Worm (Caenorhabditis elegans): ENCODE data around the gene str-14.

The str-14 gene

DNA sequence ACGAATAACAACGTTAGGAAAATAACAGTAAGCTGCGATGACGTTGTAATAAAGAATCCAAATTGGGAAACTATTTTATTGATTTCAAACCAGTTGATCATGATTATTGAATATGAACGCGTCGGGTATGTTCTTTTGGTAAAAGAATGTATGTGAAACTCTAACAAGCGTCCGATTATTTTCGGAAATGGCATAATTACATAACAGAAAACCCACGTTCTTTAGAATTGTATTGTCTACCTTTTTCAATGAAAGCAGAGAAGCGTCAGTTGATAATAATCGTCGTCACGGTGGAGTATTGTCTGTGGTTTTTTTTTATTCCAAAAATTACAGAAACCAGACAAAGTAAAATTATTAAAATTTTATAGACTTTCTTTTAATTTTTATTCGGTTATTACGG is at the start of gene str-14:
TSS of gene str-14 (minus strand) at position 101 of the 400 bp plus-strand sequence.
- TF ChIP-seq dao-5 (tag; optimal IDR thresholded peaks at IDR 0.05): no peak
- no peak for TF ChIP-seq W03F9.2 (tag; optimal IDR thresholded peaks at IDR 0.05)
- TF ChIP-seq him-1 (tag; optimal IDR thresholded peaks at IDR 0.05): no peak

DNA sequence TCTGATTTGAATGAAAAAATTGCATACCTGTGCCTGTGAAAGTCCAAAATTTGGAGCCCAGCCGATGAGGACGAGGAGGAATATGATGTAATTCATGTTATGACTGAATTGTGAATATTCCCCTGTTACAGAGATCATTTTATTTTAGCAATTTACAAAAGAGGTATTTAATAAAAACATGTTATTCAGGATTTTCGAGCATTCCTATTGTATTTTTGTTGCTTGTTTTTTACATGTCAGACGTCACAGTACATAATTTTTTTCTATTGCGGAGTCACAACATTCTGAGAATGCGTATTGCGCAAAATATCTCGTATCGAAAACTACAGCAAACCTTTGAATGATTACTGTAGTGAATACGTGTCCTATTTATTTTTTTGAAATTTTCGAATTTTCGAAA is 48.2 kb upstream of the str-14 start, which contains the start of gene F36D3.14:
TSS of gene F36D3.14 (minus strand) at position 101 of the 400 bp plus-strand sequence.
- TF ChIP-seq him-1 (tag; optimal IDR thresholded peaks at IDR 0.05) (no peak), W03F9.2 (tag; optimal IDR thresholded peaks at IDR 0.05) (no peak), dao-5 (tag; optimal IDR thresholded peaks at IDR 0.05) (no peak)

DNA sequence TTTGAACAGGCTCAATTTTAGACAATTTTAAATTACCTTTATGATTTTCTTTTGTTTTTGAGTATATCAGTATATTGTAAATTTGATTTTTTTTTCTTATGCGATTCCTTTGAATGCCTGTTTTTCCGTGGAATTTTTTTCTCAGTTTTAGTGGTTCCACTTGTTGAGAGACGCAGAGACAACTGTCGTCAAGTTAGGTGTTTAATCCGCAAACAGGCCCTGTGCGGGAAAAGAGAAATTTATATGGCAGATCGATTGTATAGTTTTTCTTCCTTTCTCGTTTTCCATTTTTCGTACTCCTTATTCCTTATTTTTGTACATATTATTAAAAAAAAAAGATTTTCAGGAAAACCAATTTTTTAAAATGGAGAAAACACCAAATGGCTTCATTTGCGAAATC is 44.0 kb upstream of the str-14 start, which contains the start of gene F36D3.1:
TSS of gene F36D3.1 (plus strand) at position 347 of the 400 bp plus-strand sequence.
- TF ChIP-seq W03F9.2 (tag; optimal IDR thresholded peaks at IDR 0.05) (no peak), dao-5 (tag; optimal IDR thresholded peaks at IDR 0.05) (no peak), him-1 (tag; optimal IDR thresholded peaks at IDR 0.05) (no peak)

DNA sequence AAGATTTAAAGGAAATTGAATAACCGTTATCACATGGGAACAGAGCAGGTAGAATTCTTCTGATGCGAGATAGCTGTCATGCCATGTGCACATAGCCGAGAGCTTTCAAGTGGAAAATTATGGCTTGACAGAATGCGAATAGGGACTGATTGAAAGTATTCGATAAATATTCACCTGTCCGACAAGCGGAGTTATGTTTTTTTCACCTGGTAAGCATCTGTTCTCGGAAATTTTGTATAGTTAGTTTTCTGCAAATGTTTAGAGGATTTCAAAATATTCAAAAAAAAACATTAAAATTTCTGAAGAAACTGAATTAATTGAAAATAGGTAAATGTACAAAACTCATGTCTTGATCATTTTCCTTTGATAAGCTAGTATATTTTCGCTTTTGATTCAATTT is 42.5 kb upstream of the str-14 start, which contains the start of gene srh-136:
TSS of gene srh-136 (minus strand) at position 93 of the 400 bp plus-strand sequence.
- TF ChIP-seq dao-5 (tag; optimal IDR thresholded peaks at IDR 0.05) (no peak), W03F9.2 (tag; optimal IDR thresholded peaks at IDR 0.05) (no peak), him-1 (tag; optimal IDR thresholded peaks at IDR 0.05) (no peak)

DNA sequence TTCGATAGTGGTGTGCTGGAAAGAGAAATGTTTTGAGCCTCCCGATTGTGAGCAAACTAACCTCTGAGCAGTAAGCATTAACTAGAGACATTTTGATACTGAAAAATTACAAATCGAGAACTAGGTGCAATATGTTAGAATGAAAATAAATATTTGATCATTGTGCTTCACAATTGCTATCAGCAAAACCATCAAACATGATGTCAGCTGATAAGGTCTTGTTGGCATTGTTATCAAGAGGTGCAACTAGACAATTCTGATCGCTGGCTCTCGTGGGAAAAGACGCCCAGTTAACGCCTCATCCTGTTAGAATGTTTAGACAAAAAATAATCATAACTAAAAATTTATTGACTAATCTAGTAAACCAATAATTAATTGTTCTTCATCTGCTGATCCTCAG is 39.4 kb upstream of the str-14 start, which contains the start of gene comt-2:
TSS of gene comt-2 (minus strand) at position 131 of the 400 bp plus-strand sequence.
- TF ChIP-seq dao-5 (tag; optimal IDR thresholded peaks at IDR 0.05): no peak
- TF ChIP-seq him-1 (tag; optimal IDR thresholded peaks at IDR 0.05): no peak
- TF ChIP-seq W03F9.2 (tag; optimal IDR thresholded peaks at IDR 0.05): no peak

DNA sequence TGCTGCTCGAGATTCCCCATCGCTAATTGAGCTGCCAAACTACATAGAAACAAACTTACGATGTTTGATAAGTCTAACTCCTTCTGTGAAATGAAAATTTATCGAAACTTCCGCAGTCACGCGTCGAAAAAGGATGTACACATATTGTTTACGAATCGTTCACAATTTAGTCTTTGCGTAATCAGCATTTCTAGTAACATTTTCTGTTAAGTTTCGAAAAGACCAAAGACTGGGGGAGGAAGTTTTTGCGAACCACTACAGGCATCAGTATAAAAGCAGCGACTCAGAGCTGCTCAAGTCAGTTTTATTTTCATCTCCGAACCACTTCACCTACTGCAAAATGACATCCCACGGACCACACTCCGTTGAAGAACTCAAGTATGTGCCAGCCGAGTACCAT is 33.2 kb upstream of the str-14 start, which contains the start of gene sqst-4:
TSS of gene sqst-4 (plus strand) at position 301 of the 400 bp plus-strand sequence.
- TF ChIP-seq him-1 (tag; optimal IDR thresholded peaks at IDR 0.05) (no peak), dao-5 (tag; optimal IDR thresholded peaks at IDR 0.05) (no peak), W03F9.2 (tag; optimal IDR thresholded peaks at IDR 0.05) (no peak)

DNA sequence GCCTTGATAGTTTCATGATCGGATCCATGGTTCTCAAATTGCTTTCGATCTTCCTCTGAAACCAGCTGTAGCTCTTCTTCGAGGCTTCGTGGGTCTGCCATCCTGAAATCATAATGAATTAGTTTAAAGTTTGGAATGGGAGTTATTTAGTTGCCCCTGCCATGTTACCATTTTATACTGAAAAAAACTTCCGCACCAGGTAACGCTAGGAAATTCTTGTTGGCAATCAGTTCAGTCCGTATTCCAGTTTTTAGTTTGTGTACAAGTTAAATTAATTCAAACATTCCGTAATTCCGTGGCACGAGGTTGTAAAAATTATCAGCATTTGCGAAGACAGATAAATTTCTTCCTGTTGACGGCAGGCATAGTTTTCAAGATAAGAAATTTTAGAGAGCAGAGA is 32.5 kb upstream of the str-14 start, which contains the start of gene Y32B12A.5:
TSS of gene Y32B12A.5 (minus strand) at position 101 of the 400 bp plus-strand sequence.
- no peak for TF ChIP-seq him-1 (tag; optimal IDR thresholded peaks at IDR 0.05)
- TF ChIP-seq W03F9.2 (tag; optimal IDR thresholded peaks at IDR 0.05): no peak
- no peak for TF ChIP-seq dao-5 (tag; optimal IDR thresholded peaks at IDR 0.05)

DNA sequence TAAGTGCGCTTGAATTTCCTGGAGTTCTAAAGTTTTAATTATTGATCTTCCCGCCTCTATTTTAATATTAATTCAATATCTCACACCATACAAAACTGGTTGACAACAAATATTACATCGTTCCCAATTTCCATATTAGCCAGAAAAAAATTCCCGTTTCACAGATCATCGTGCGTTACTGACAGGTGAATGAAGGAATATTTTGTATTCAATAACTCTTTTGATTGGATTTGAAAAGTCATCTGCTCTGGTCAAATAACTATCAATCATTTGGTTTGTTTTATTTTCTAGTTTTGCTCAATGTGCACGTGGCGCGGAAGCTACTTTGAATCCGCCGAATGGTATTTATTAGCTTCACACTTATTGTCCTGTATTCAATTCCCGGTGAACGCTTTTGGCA is 28.7 kb upstream of the str-14 start, which contains the start of gene srh-139:
TSS of gene srh-139 (plus strand) at position 301 of the 400 bp plus-strand sequence.
- TF ChIP-seq him-1 (tag; optimal IDR thresholded peaks at IDR 0.05) (no peak), W03F9.2 (tag; optimal IDR thresholded peaks at IDR 0.05) (no peak), dao-5 (tag; optimal IDR thresholded peaks at IDR 0.05) (no peak)

DNA sequence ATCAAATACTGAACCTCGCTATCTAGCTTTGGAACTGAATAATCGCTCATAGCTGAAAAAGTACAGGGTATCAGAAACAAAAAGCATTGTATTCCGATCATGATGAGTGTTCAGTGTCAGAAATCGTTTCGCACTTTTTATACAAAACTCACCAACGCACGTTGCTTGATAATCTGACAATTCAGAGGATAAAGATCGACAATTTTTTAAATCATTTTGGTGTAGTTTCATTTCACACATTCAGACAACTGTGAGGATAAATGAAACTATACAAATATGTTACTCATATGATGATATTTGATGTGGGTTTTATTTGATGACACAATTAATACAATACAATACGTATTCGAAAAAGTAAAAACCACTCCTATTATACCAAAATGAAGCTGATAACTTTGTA is 28.1 kb upstream of the str-14 start, which contains the start of gene F57E7.2:
TSS of gene F57E7.2 (minus strand) at position 101 of the 400 bp plus-strand sequence.
- no peak for TF ChIP-seq dao-5 (tag; optimal IDR thresholded peaks at IDR 0.05)
- no peak for TF ChIP-seq W03F9.2 (tag; optimal IDR thresholded peaks at IDR 0.05)

DNA sequence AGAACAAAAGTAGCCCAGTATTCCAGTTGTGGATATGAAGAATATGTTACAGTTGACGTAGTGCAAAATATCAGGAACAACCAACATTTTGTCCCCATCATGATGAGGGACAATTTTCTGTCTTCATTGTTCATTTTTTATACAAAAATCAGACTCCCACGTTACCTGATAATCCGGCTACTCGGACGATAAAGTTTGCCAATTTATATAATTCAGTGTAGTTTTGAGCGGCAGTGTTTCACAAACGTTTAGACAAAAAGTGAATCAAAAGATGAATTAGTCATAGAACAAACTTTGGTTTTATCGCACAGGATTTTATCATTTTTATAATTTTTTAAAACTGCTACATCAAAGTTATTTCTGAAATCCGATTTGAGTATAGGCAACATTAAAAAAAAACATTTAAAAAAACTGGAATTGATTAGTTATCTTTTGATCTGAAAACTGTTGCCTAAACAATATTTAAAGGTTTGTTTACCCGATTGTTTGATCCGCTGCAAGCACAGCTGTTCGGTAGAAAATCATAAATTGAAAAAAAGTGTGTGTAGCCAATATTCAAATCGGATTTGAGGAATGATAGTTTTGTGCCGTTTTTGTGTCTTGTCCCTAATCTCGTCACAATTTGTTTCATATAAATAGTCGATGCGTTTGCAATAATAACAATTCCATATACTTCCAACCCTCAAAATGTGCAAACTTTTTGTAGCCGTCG is 26.1 kb upstream of the str-14 start, which contains the start of the genes F57E7.4 and spig-6:
TSS of gene F57E7.4 (minus strand) at position 101 of the 712 bp plus-strand sequence.
TSS of gene spig-6 (plus strand) at position 662 of the 712 bp plus-strand sequence.
- no peak for TF ChIP-seq dao-5 (tag; optimal IDR thresholded peaks at IDR 0.05)
- TF ChIP-seq W03F9.2 (tag; optimal IDR thresholded peaks at IDR 0.05): no peak
- TF ChIP-seq him-1 (tag; optimal IDR thresholded peaks at IDR 0.05): no peak

DNA sequence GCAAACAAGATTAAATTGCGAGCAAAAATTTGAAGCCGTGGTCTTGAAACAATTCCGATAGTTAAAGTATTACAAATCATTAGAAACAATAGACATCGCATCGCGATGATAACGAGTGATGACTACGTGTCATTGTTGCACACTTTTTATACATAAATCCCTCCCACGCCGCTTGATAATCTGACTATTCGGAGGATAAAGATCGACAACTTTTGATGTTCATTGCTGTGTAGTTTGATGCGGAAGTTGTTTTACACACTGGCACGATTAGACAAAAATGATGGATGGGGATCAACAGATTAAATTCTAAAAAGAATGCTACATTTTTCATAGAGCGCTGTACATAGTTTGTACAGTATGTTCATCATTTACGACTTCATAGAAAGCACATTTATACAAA is 24.3 kb upstream of the str-14 start, which contains the start of gene T08G3.11:
TSS of gene T08G3.11 (minus strand) at position 101 of the 400 bp plus-strand sequence.
- TF ChIP-seq dao-5 (tag; optimal IDR thresholded peaks at IDR 0.05) (no peak), W03F9.2 (tag; optimal IDR thresholded peaks at IDR 0.05) (no peak), him-1 (tag; optimal IDR thresholded peaks at IDR 0.05) (no peak)

DNA sequence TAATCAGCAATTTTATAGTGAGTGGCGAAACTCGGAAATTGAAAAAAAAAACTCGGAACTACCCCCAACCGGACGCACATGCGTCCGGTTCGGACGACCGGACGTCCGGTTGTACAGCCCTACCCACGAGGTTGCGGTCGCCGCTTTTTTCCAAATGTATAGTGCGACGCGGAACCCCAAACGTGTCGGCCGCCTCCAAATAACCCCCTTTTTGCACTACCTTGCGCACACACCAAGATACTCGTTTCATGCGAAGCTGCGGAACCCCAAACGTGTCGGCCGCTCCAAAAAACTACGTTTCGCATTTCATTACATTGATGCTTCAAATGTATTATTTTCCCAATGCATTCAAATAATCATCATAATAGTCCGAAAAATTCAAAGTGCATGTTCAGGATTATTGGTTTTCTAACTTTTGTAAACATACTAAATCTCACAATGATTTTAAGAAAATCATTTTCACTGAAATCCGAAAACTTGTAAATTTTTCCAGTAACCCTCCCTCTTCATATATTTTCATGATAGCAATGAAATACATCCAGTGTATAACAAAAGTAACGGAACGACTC is 17.1 kb upstream of the str-14 start, which contains the start of gene srw-35:
TSS of gene srw-35 (plus strand) at position 519 of the 569 bp plus-strand sequence.
- TF ChIP-seq W03F9.2 (tag; optimal IDR thresholded peaks at IDR 0.05) (no peak), him-1 (tag; optimal IDR thresholded peaks at IDR 0.05) (no peak), dao-5 (tag; optimal IDR thresholded peaks at IDR 0.05) (no peak)

DNA sequence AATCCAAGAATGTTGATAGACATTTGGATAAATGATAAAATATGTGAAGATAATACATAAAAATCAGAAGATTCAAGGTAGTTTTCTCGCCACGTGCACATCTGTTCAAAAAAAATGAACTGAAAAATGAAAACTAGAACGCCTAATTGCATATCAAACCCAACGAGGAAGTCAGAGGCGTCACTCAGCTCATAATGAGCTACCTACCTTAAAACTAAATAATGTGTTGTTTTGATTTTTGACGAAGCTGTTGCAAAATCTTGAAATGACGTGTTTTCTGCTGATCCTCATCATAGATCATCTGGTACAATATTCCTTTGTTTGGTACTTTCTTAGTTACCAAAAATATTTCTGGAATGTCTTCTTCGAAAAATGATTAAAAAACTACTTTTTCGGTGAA is 16.0 kb upstream of the str-14 start, which contains the start of gene srh-138:
TSS of gene srh-138 (minus strand) at position 101 of the 400 bp plus-strand sequence.
- TF ChIP-seq him-1 (tag; optimal IDR thresholded peaks at IDR 0.05): no peak
- TF ChIP-seq dao-5 (tag; optimal IDR thresholded peaks at IDR 0.05): no peak
- no peak for TF ChIP-seq W03F9.2 (tag; optimal IDR thresholded peaks at IDR 0.05)

Measured in whole organism, L4/young adult.